Worm (Caenorhabditis elegans) whole organism, mixed stage, embryonic: ENCODE results near the gene fipr-1.

Source experiments
- M03D4.4 ChIP-seq: sonication (generic microtip); optimal IDR thresholded peaks from 2 replicates; lab custom pipeline; 2017; ENCODE audit warnings: mild to moderate bottlenecking, missing genetic modification characterization, missing compliant biosample characterization
- bed-3 ChIP-seq: fragments of 200-800 bp; sonication (Bioruptor generic); optimal IDR thresholded peaks from 3 replicates; lab custom pipeline; 2018; ENCODE audit warnings: mild to moderate bottlenecking, missing genetic modification characterization, moderate library complexity, missing compliant biosample characterization
- blmp-1 ChIP-seq: fragments of 150-350 bp; optimal IDR thresholded peaks from 2 replicates; lab custom pipeline; 2014; ENCODE audit warnings: missing biosample characterization, missing genetic modification characterization
- ceh-39 ChIP-seq: fragments of 150-350 bp; optimal IDR thresholded peaks from 2 replicates; lab custom pipeline; 2014; ENCODE audit warnings: missing biosample characterization, missing genetic modification characterization
- ceh-43 ChIP-seq: fragments of 200-800 bp; sonication (Bioruptor generic); optimal IDR thresholded peaks from 2 replicates; lab custom pipeline; 2018; ENCODE audit warnings: mild to moderate bottlenecking, missing genetic modification characterization, moderate library complexity, missing compliant biosample characterization
- ceh-83 ChIP-seq: fragments of 200-800 bp; sonication (Bioruptor generic); optimal IDR thresholded peaks from 2 replicates; lab custom pipeline; 2018; ENCODE audit warnings: mild to moderate bottlenecking, missing genetic modification characterization, missing compliant biosample characterization
- ces-1 ChIP-seq: fragments of 150-350 bp; optimal IDR thresholded peaks from 2 replicates; lab custom pipeline; 2014; ENCODE audit warnings: missing biosample characterization, missing genetic modification reagents, missing genetic modification characterization
- cnd-1 ChIP-seq: fragments of 200-800 bp; sonication (Bioruptor generic); optimal IDR thresholded peaks from 2 replicates; lab custom pipeline; 2018; ENCODE audit warnings: mild to moderate bottlenecking, missing genetic modification characterization, missing compliant biosample characterization
- drap-1 ChIP-seq: fragments of 200-800 bp; sonication (Bioruptor generic); optimal IDR thresholded peaks from 3 replicates; lab custom pipeline; 2018; ENCODE audit warnings: mild to moderate bottlenecking, missing genetic modification characterization, missing compliant biosample characterization
- elt-1 ChIP-seq: sonication (generic microtip); optimal IDR thresholded peaks from 2 replicates; lab custom pipeline; 2017; ENCODE audit warnings: missing genetic modification characterization, mild to moderate bottlenecking, missing compliant biosample characterization, antibody characterized with exemption, moderate library complexity, borderline replicate concordance; ENCODE audit not compliant: insufficient read depth
- flh-1 ChIP-seq: fragments of 200-800 bp; sonication (Bioruptor generic); optimal IDR thresholded peaks from 2 replicates; lab custom pipeline; 2018; ENCODE audit warnings: mild to moderate bottlenecking, missing genetic modification characterization, moderate library complexity, missing compliant biosample characterization
- ham-2 ChIP-seq: fragments of 200-800 bp; sonication (Bioruptor generic); optimal IDR thresholded peaks from 2 replicates; lab custom pipeline; 2018; ENCODE audit warnings: mild to moderate bottlenecking, missing genetic modification characterization, missing compliant biosample characterization
- hlh-1 ChIP-seq: fragments of 150-350 bp; optimal IDR thresholded peaks from 2 replicates; lab custom pipeline; 2014; ENCODE audit warnings: missing biosample characterization, missing genetic modification reagents, missing genetic modification characterization
- lin-32 ChIP-seq: fragments of 200-800 bp; sonication (Bioruptor generic); optimal IDR thresholded peaks from 2 replicates; lab custom pipeline; 2018; ENCODE audit warnings: mild to moderate bottlenecking, missing genetic modification characterization, missing compliant biosample characterization
- lsy-2 ChIP-seq: fragments of 150-350 bp; optimal IDR thresholded peaks from 2 replicates; lab custom pipeline; 2014; ENCODE audit warnings: missing biosample characterization, missing genetic modification characterization
- mab-5 ChIP-seq: fragments of 150-350 bp; optimal IDR thresholded peaks from 2 replicates; lab custom pipeline; 2014; ENCODE audit warnings: missing biosample characterization, missing genetic modification characterization
- mep-1 ChIP-seq: fragments of 150-350 bp; optimal IDR thresholded peaks from 2 replicates; lab custom pipeline; 2017; ENCODE audit warnings: missing biosample characterization, missing genetic modification reagents, missing genetic modification characterization, inconsistent platforms
- mls-2 ChIP-seq: sonication (generic microtip); optimal IDR thresholded peaks from 2 replicates; lab custom pipeline; 2016; ENCODE audit warnings: mild to moderate bottlenecking, missing genetic modification characterization, moderate library complexity, missing compliant biosample characterization
- nhr-12 ChIP-seq: fragments of 150-350 bp; optimal IDR thresholded peaks from 2 replicates; lab custom pipeline; 2014; ENCODE audit warnings: missing biosample characterization, missing genetic modification characterization
- nhr-2 ChIP-seq: fragments of 150-350 bp; optimal IDR thresholded peaks from 2 replicates; lab custom pipeline; 2014; ENCODE audit warnings: missing biosample characterization, missing genetic modification characterization
- nhr-237 ChIP-seq: fragments of 150-350 bp; optimal IDR thresholded peaks from 2 replicates; lab custom pipeline; 2014; ENCODE audit warnings: missing biosample characterization, missing genetic modification characterization
- nhr-28 ChIP-seq: fragments of 150-350 bp; optimal IDR thresholded peaks from 2 replicates; lab custom pipeline; 2014; ENCODE audit warnings: missing biosample characterization, missing genetic modification characterization
- nhr-76 ChIP-seq: sonication (generic microtip); optimal IDR thresholded peaks from 2 replicates; lab custom pipeline; 2017; ENCODE audit warnings: missing biosample characterization, missing genetic modification characterization
- pha-4 ChIP-seq: fragments of 150-350 bp; optimal IDR thresholded peaks from 2 replicates; lab custom pipeline; 2018; ENCODE audit warnings: missing biosample characterization, missing genetic modification reagents, missing genetic modification characterization
- sem-2 ChIP-seq: fragments of 200-800 bp; sonication (Bioruptor generic); optimal IDR thresholded peaks from 2 replicates; lab custom pipeline; 2018; ENCODE audit warnings: mild to moderate bottlenecking, missing genetic modification characterization, missing compliant biosample characterization
- snpc-4 ChIP-seq: fragments of 150-350 bp; optimal IDR thresholded peaks from 2 replicates; lab custom pipeline; 2014; ENCODE audit warnings: missing biosample characterization, missing genetic modification characterization
- sptf-1 ChIP-seq: sonication (generic microtip); optimal IDR thresholded peaks from 2 replicates; lab custom pipeline; 2017; ENCODE audit warnings: mild to moderate bottlenecking, missing genetic modification characterization, moderate library complexity, missing compliant biosample characterization
- tbx-8 ChIP-seq: fragments of 200-800 bp; sonication (Bioruptor generic); optimal IDR thresholded peaks from 2 replicates; lab custom pipeline; 2018; ENCODE audit warnings: mild to moderate bottlenecking, missing genetic modification characterization, moderate library complexity, missing compliant biosample characterization
- unc-62 ChIP-seq: fragments of 150-350 bp; optimal IDR thresholded peaks from 2 replicates; lab custom pipeline; 2014; ENCODE audit warnings: missing biosample characterization, missing genetic modification reagents, missing genetic modification characterization
- zip-8 ChIP-seq: fragments of 150-350 bp; optimal IDR thresholded peaks from 2 replicates; lab custom pipeline; 2014; ENCODE audit warnings: missing biosample characterization, missing genetic modification characterization
- ztf-11 ChIP-seq: fragments of 150-350 bp; optimal IDR thresholded peaks from 2 replicates; lab custom pipeline; 2014; ENCODE audit warnings: missing biosample characterization, missing genetic modification characterization

fipr-1 gene

ce11 chrV:12371386-12371785, 9.8 kb upstream of the fipr-1 start, which contains the start of gene F23H12.7:
F23H12.7 (plus strand) TSS chrV:12371686.
- TF ChIP-seq sem-2 (no peak), snpc-4 (tag; lab: Kevin White, UChicago) (no peak), pha-4 (tag; lab: Kevin White, UChicago) (no peak), zip-8 (tag; lab: Kevin White, UChicago) (no peak), unc-62 (GFP tag; lab: Kevin White, UChicago) (no peak), nhr-12 (no peak), blmp-1 (tag; lab: Kevin White, UChicago) (no peak), mep-1 (no peak), lin-32 (no peak), ceh-83 (GFP tag; lab: Kevin White, UChicago) (no peak), M03D4.4 (tag; lab: Kevin White, UChicago) (no peak), ceh-43 (GFP tag; lab: Kevin White, UChicago) (no peak), ces-1 (no peak), drap-1 (GFP tag; lab: Kevin White, UChicago) (no peak), flh-1 (GFP tag; lab: Kevin White, UChicago) (no peak), nhr-2 (tag; lab: Kevin White, UChicago) (no peak), mab-5 (tag; lab: Kevin White, UChicago) (no peak)

ce11 chrV:12369437-12369836, 7.9 kb upstream of the fipr-1 start, which contains the start of gene gcy-13:
gcy-13 (minus strand) TSS chrV:12369537.
- no peak for TF ChIP-seq ceh-83 (GFP tag; lab: Kevin White, UChicago)
- TF ChIP-seq lsy-2 (tag; lab: Kevin White, UChicago): no peak
- no peak for TF ChIP-seq nhr-2 (tag; lab: Kevin White, UChicago)
- no peak for TF ChIP-seq sptf-1 (tag; lab: Kevin White, UChicago)
- no peak for TF ChIP-seq mab-5 (tag; lab: Kevin White, UChicago)
- TF ChIP-seq ham-2: no peak
- TF ChIP-seq sem-2: no peak
- TF ChIP-seq cnd-1: no peak
- TF ChIP-seq M03D4.4 (tag; lab: Kevin White, UChicago): no peak
- TF ChIP-seq ceh-39: no peak
- no peak for TF ChIP-seq snpc-4 (tag; lab: Kevin White, UChicago)
- no peak for TF ChIP-seq nhr-12
- no peak for TF ChIP-seq bed-3 (GFP tag; lab: Kevin White, UChicago)
- no peak for TF ChIP-seq ceh-43 (GFP tag; lab: Kevin White, UChicago)
- no peak for TF ChIP-seq nhr-76
- no peak for TF ChIP-seq blmp-1 (tag; lab: Kevin White, UChicago)

ce11 chrV:12365104-12365503, 3.6 kb upstream of the fipr-1 start, which contains the start of gene fipr-2:
fipr-2 (plus strand) TSS chrV:12365348.
- TF ChIP-seq ham-2: no peak
- TF ChIP-seq unc-62 (GFP tag; lab: Kevin White, UChicago): no peak
- no peak for TF ChIP-seq nhr-28 (tag; lab: Kevin White, UChicago)
- TF ChIP-seq M03D4.4 (tag; lab: Kevin White, UChicago): no peak
- TF ChIP-seq hlh-1 (tag; lab: Kevin White, UChicago): no peak
- no peak for TF ChIP-seq tbx-8 (GFP tag; lab: Kevin White, UChicago)
- TF ChIP-seq ceh-39: no peak
- TF ChIP-seq sem-2: no peak
- no peak for TF ChIP-seq ztf-11 (tag; lab: Kevin White, UChicago)
- TF ChIP-seq pha-4 (tag; lab: Kevin White, UChicago): no peak
- no peak for TF ChIP-seq elt-1
- TF ChIP-seq ceh-83 (GFP tag; lab: Kevin White, UChicago): no peak
- no peak for TF ChIP-seq mls-2 (tag; lab: Kevin White, UChicago)
- TF ChIP-seq flh-1 (GFP tag; lab: Kevin White, UChicago): no peak
- TF ChIP-seq nhr-2 (tag; lab: Kevin White, UChicago): no peak
- no peak for TF ChIP-seq blmp-1 (tag; lab: Kevin White, UChicago)
- TF ChIP-seq lin-32: no peak
- TF ChIP-seq nhr-76: no peak

- TF ChIP-seq nhr-237: no peak
- TF ChIP-seq bed-3 (GFP tag; lab: Kevin White, UChicago): no peak
- TF ChIP-seq snpc-4 (tag; lab: Kevin White, UChicago): no peak
- no peak for TF ChIP-seq elt-1
- TF ChIP-seq M03D4.4 (tag; lab: Kevin White, UChicago): no peak
- TF ChIP-seq ceh-83 (GFP tag; lab: Kevin White, UChicago): no peak
- no peak for TF ChIP-seq lin-32
These were observed 3.2 kb downstream of the fipr-1 start, which contains the start of gene F23H12.5 for ce11 chrV:12358347-12358746. F23H12.5 (plus strand) TSS chrV:12358647.

- TF ChIP-seq cnd-1 (no peak), blmp-1 (tag; lab: Kevin White, UChicago) (peak; percentile 83)
These were observed 3.9 kb downstream of the fipr-1 start for ce11 chrV:12357632-12358031.
